Worm (Caenorhabditis elegans): ENCODE measurements around the gene nhr-4.

DNA sequence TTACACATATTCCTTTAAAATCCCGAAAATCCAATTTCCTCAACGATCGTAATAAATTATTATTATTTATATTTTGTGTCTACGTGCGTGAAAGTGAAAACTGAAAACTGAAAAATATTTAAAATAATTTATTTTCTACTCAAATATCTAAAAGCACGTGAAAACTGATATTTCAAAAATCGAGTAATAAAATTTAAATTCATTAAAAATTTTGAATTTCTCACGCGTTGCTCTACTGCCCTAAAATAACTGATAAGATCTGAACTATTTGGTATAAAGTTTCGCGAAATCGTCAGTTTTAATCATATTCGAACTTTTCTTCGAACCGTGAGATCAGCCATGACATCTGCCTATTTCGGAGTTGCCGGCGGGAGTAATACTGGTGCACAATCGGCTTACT lies 26.9 kb upstream of the nhr-4 start, which contains the start of gene ssq-1:
- TF ChIP-seq nhr-237 (tag; optimal IDR thresholded peaks at IDR 0.05) (no peak), ztf-11 (tag; optimal IDR thresholded peaks at IDR 0.05) (no peak), lin-13 (GFP tag; optimal IDR thresholded peaks at IDR 0.05) (no peak), mdl-1 (tag; optimal IDR thresholded peaks at IDR 0.05) (no peak), ama-1 (optimal IDR thresholded peaks at IDR 0.05) (no peak), skn-1 (tag; optimal IDR thresholded peaks at IDR 0.05) (no peak), ZK546.5 (tag; optimal IDR thresholded peaks at IDR 0.05) (no peak)

Measured in whole organism, L2 larva.